Worm (Caenorhabditis elegans): Measurements from ENCODE around the gene T05A8.3.

The T05A8.3 gene

DNA sequence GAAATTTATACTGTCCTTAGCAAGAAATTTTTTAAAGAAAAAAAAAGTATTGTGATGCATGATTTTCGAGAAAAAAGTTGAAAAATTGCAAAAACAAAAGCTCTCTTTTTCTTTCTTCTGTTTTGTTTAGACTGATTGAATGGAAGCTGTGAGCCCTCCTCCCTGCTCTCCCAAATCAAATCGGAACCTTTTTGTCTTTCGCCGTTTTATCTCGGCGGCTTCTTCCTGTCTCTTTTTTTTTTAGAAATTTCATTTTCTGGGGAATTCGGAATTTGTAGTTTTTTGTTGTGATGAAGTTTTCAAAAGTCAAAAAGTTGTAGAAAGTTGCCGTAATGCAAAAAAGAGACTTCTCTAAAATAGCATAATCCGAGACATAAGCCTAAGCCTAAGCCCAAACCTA, 13.4 kb upstream of the T05A8.3 start:
- TF ChIP-seq nhr-129 (tag; optimal IDR thresholded peaks at IDR 0.05) (no peak), fos-1 (tag; optimal IDR thresholded peaks at IDR 0.05) (no peak), lsy-2 (tag; optimal IDR thresholded peaks at IDR 0.05) (no peak), nhr-237 (tag; optimal IDR thresholded peaks at IDR 0.05) (no peak), gmeb-1 (tag; optimal IDR thresholded peaks at IDR 0.05) (no peak), snpc-4 (tag; optimal IDR thresholded peaks at IDR 0.05) (no peak), R02D3.7 (tag; optimal IDR thresholded peaks at IDR 0.05) (no peak), sma-9 (GFP tag; optimal IDR thresholded peaks at IDR 0.05) (no peak), sma-9 (tag; optimal IDR thresholded peaks at IDR 0.05) (no peak), blmp-1 (tag; optimal IDR thresholded peaks at IDR 0.05; ENCODE audit: insufficient read depth) (no peak), elt-3 (tag; optimal IDR thresholded peaks at IDR 0.05) (no peak), nhr-11 (tag; optimal IDR thresholded peaks at IDR 0.05) (no peak), skn-1 (tag; optimal IDR thresholded peaks at IDR 0.05) (no peak), C34F6.9 (tag; optimal IDR thresholded peaks at IDR 0.05) (no peak), nhr-25 (tag; optimal IDR thresholded peaks at IDR 0.05) (no peak), nhr-21 (tag; optimal IDR thresholded peaks at IDR 0.05) (no peak), lin-11 (tag; optimal IDR thresholded peaks at IDR 0.05) (no peak), mbf-1 (tag; optimal IDR thresholded peaks at IDR 0.05) (no peak), nhr-12 (tag; optimal IDR thresholded peaks at IDR 0.05) (no peak), mab-5 (tag; optimal IDR thresholded peaks at IDR 0.05) (no peak)

DNA sequence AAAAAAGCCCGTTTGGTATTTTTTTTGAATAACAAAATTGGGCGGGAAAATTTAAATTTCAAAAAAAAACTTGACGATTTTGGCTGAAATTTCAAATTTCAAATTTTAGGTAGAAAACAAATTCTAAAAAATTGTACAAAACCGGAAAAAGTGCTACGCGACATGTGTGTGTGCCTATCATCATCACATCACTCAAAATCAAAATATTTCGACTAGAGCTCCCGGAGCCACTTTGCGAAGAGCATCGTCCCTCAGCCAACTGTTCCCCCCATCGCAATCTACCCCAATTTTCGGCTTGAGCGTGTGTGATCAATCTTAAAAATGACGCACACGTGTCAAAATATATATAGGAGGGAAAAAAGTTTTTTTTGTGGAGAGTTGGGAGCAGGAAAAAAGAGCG, 9.5 kb upstream of the T05A8.3 start:
- TF ChIP-seq C34F6.9 (tag; optimal IDR thresholded peaks at IDR 0.05) (peak; percentile 1), ceh-82 (tag; optimal IDR thresholded peaks at IDR 0.05) (no peak)

DNA sequence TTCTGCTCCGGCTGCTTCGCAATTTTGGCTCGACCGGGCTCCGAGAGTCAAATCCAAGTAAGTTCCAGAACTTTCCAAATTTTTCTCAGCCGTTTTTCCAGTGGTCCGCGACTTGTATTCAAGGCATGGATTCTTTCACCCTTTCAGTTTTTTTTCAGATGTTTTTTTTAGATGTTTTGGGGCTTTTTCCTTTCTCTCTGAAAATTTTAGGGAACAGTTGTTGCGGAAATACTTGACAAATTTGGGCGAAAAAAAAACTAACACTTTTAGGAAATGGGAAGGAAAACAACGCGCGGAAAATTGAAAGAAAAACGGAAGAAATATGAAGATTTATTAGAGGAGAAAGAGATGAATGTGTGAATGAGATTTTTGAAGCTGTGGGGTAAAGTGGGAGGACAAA, 8.3 kb upstream of the T05A8.3 start, which contains the start of the genes T05A8.11 and nep-2:
Gene T05A8.11 (minus strand): TSS at position 101 of the 400 bp plus-strand sequence.
Gene nep-2 (minus strand): TSS at position 192 of the 400 bp plus-strand sequence.
- TF ChIP-seq lin-39 (tag; optimal IDR thresholded peaks at IDR 0.05): no peak
- TF ChIP-seq zag-1 (tag; optimal IDR thresholded peaks at IDR 0.05): no peak
- no peak for TF ChIP-seq skn-1 (tag; optimal IDR thresholded peaks at IDR 0.05)
- no peak for TF ChIP-seq ZK546.5 (tag; optimal IDR thresholded peaks at IDR 0.05)
- no peak for TF ChIP-seq Y55F3AM.14 (GFP tag; optimal IDR thresholded peaks at IDR 0.05)
- no peak for TF ChIP-seq lsy-2 (tag; optimal IDR thresholded peaks at IDR 0.05)
- no peak for TF ChIP-seq alr-1 (tag; optimal IDR thresholded peaks at IDR 0.05)
- TF ChIP-seq nhr-11 (tag; optimal IDR thresholded peaks at IDR 0.05): no peak
- no peak for TF ChIP-seq nhr-12 (tag; optimal IDR thresholded peaks at IDR 0.05)
- TF ChIP-seq nhr-129 (tag; optimal IDR thresholded peaks at IDR 0.05): no peak

DNA sequence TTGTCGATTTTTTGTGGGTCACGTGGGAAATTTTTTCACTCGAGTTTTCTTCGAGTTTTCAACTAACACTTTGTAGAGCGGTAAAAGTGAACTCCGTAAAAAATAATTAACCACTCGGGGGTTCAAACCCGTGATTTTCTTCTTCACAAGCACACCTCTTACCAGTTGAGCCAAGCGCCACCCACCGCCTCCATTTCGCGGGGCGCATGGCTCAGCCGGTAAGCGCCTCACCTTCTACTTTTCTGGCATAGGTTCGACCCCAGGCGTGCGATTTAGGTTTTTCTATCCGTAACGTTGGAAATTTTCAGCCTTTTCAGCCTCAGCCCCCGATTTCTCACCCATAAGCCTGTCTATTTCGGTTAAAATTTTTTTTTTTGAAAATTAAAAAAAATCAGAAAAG, 4.8 kb upstream of the T05A8.3 start:
- TF ChIP-seq F13H6.1 (tag; optimal IDR thresholded peaks at IDR 0.05) (no peak), snpc-4 (tag; optimal IDR thresholded peaks at IDR 0.05) (no peak), sma-3 (GFP tag; optimal IDR thresholded peaks at IDR 0.05) (no peak), R02D3.7 (tag; optimal IDR thresholded peaks at IDR 0.05) (no peak), nhr-21 (tag; optimal IDR thresholded peaks at IDR 0.05) (no peak), nhr-6 (tag; optimal IDR thresholded peaks at IDR 0.05) (no peak)

DNA sequence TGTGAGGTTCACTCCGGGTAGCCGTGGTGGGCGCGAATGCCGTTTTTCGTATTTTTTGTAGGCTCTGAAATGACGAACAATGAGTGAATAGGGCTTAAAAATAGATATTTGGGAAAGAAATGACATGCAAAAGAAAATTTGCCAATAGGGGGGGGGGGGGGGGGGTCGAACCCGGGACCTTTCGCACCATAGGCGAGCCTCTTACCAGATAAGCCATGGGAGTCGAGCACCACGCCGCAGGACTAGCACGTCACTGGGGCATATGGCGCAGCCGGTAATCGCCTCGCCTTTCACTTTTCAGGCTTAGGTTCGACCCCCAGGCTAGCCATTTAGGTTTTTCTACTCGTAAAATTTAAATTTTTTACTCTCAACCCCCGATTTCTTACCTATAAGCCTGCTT, 2.0 kb upstream of the T05A8.3 start:
- TF ChIP-seq nhr-237 (tag; optimal IDR thresholded peaks at IDR 0.05): no peak
- TF ChIP-seq ztf-11 (tag; optimal IDR thresholded peaks at IDR 0.05): no peak
- TF ChIP-seq sem-4 (tag; optimal IDR thresholded peaks at IDR 0.05): no peak
- no peak for TF ChIP-seq unc-39 (tag; optimal IDR thresholded peaks at IDR 0.05)

DNA sequence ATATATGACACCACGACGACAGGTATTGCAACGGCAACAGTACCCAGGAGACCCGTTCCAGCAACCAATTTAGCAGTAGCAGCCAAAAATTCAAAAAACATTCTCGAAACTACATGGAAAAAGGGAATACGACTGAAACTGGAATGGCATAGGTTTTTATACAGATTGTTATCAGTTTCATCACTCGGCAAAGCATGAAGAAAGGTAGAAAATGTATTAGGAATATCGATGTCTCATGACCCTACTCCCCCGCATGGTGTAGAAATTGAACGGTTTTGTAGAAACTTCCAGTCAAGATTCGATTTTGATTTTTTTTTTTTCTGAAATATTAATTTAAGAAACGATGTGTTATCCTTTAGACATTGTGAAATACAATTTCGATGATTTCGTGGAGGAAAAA, 6.3 kb downstream of the T05A8.3 start, which contains the start of gene T05A8.2:
Gene T05A8.2 (minus strand): TSS at position 101 of the 400 bp plus-strand sequence.
- TF ChIP-seq mdl-1 (tag; optimal IDR thresholded peaks at IDR 0.05) (no peak), ama-1 (optimal IDR thresholded peaks at IDR 0.05) (no peak)
